Fruit fly (Drosophila melanogaster) whole organism, embryonic: ENCODE results near the gene gb.

Source experiments
- Atf3 ChIP-seq: fragments of 200-800 bp; sonication (Bioruptor generic); optimal IDR thresholded peaks from 3 replicates; lab custom pipeline; 2016; ENCODE audit warnings: missing biosample characterization, missing genetic modification characterization
- CG10147 ChIP-seq: fragments of 200-800 bp; sonication (Bioruptor generic); optimal IDR thresholded peaks from 2 replicates; lab custom pipeline; 2019; ENCODE audit warnings: missing biosample characterization, mild to moderate bottlenecking, missing genetic modification characterization, moderate library complexity
- CG11560 ChIP-seq: fragments of 200-800 bp; sonication (Bioruptor generic); IDR thresholded peaks from 3 replicates; pipeline ENCODE4 v1.3.6; 2022; ENCODE audit warnings: missing biosample characterization, missing genetic modification characterization
- CG11696 ChIP-seq: fragments of 200-800 bp; sonication (Bioruptor generic); IDR thresholded peaks from 2 replicates; pipeline ENCODE4 v1.3.6; 2022; ENCODE audit warnings: missing biosample characterization, missing genetic modification characterization
- CG12769 ChIP-seq: fragments of 200-800 bp; sonication (Bioruptor generic); optimal IDR thresholded peaks from 2 replicates; lab custom pipeline; 2019; ENCODE audit warnings: missing biosample characterization, mild to moderate bottlenecking, missing genetic modification characterization, moderate library complexity
- CG13624 ChIP-seq: fragments of 200-800 bp; sonication (Bioruptor generic); optimal IDR thresholded peaks from 2 replicates; lab custom pipeline; 2016; ENCODE audit warnings: missing biosample characterization, missing genetic modification characterization
- CG14050 ChIP-seq: fragments of 200-800 bp; sonication (Bioruptor generic); IDR thresholded peaks from 3 replicates; pipeline ENCODE4 v1.3.6; 2022; ENCODE audit warnings: missing biosample characterization, missing genetic modification characterization
- CG15011 ChIP-seq: fragments of 200-800 bp; sonication (Bioruptor generic); optimal IDR thresholded peaks from 3 replicates; lab custom pipeline; 2018; ENCODE audit warnings: missing biosample characterization, mild to moderate bottlenecking, missing genetic modification characterization
- CG15696 ChIP-seq: fragments of 200-800 bp; sonication (Bioruptor generic); optimal IDR thresholded peaks from 2 replicates; lab custom pipeline; 2019; ENCODE audit warnings: missing biosample characterization, mild to moderate bottlenecking, missing genetic modification characterization, moderate library complexity
- CG17361 ChIP-seq: fragments of 200-800 bp; sonication (Bioruptor generic); IDR thresholded peaks from 3 replicates; pipeline ENCODE4 v1.3.6; 2022; ENCODE audit warnings: missing biosample characterization, missing genetic modification characterization
- CG17912 ChIP-seq: fragments of 200-800 bp; sonication (Bioruptor generic); optimal IDR thresholded peaks from 2 replicates; lab custom pipeline; 2018; ENCODE audit warnings: missing biosample characterization, mild to moderate bottlenecking, missing genetic modification characterization
- CG18262 ChIP-seq: fragments of 200-800 bp; optimal IDR thresholded peaks from 3 replicates; lab custom pipeline; 2019; ENCODE audit warnings: missing biosample characterization, mild to moderate bottlenecking, missing genetic modification characterization, moderate library complexity
- CG30020 ChIP-seq: fragments of 200-800 bp; optimal IDR thresholded peaks from 2 replicates; lab custom pipeline; 2019; ENCODE audit warnings: missing biosample characterization, mild to moderate bottlenecking, missing genetic modification characterization, moderate library complexity
- CG6683 ChIP-seq: fragments of 200-800 bp; sonication (Bioruptor generic); optimal IDR thresholded peaks from 2 replicates; lab custom pipeline; 2017; ENCODE audit warnings: missing biosample characterization, mild to moderate bottlenecking, missing genetic modification characterization, missing genetic modification reagents
- CG7987 ChIP-seq: fragments of 200-800 bp; sonication (Bioruptor generic); optimal IDR thresholded peaks from 2 replicates; lab custom pipeline; 2018; ENCODE audit warnings: missing biosample characterization, mild to moderate bottlenecking, missing genetic modification characterization, moderate library complexity
- CG9609 ChIP-seq: fragments of 200-800 bp; sonication (Bioruptor generic); optimal IDR thresholded peaks from 3 replicates; lab custom pipeline; 2016; ENCODE audit warnings: missing biosample characterization, missing genetic modification characterization
- CG9817 ChIP-seq: fragments of 200-800 bp; sonication (Bioruptor generic); optimal IDR thresholded peaks from 2 replicates; lab custom pipeline; 2018; ENCODE audit warnings: missing biosample characterization, mild to moderate bottlenecking, missing genetic modification characterization, moderate library complexity
- Chrac-16 ChIP-seq: fragments of 200-800 bp; sonication (Bioruptor generic); optimal IDR thresholded peaks from 3 replicates; lab custom pipeline; 2016; ENCODE audit warnings: missing biosample characterization, missing genetic modification characterization
- Gug ChIP-seq: fragments of 200-800 bp; sonication (Bioruptor generic); IDR thresholded peaks from 4 replicates; pipeline ENCODE4 v1.3.6; 2022; ENCODE audit warnings: missing biosample characterization, missing genetic modification characterization
- HLH3B ChIP-seq: fragments of 200-800 bp; sonication (Bioruptor generic); IDR thresholded peaks from 2 replicates; pipeline ENCODE4 v1.3.6; 2022; ENCODE audit warnings: missing biosample characterization, missing genetic modification characterization
- Hand ChIP-seq: fragments of 200-800 bp; sonication (Bioruptor generic); optimal IDR thresholded peaks from 2 replicates; lab custom pipeline; 2017; ENCODE audit warnings: mild to moderate bottlenecking, missing biosample characterization, missing genetic modification reagents, missing genetic modification characterization
- Hr39 ChIP-seq: fragments of >200 bp; optimal IDR thresholded peaks from 2 replicates; lab custom pipeline; 2017
- Nf-YC ChIP-seq: fragments of 200-800 bp; optimal IDR thresholded peaks from 3 replicates; lab custom pipeline; 2019; ENCODE audit warnings: missing biosample characterization, mild to moderate bottlenecking, missing genetic modification characterization, moderate library complexity
- Pdp1 ChIP-seq, 2 experiments: fragments of 200-800 bp; sonication (Bioruptor generic); optimal IDR thresholded peaks; 3 replicates each; lab custom pipeline; 2016; ENCODE audit warnings: missing biosample characterization in 2 of 2, missing genetic modification characterization in 2 of 2, mild to moderate bottlenecking in 1 of 2, moderate library complexity in 1 of 2
- Sry-β ChIP-seq: fragments of 200-800 bp; sonication (Bioruptor generic); optimal IDR thresholded peaks from 2 replicates; lab custom pipeline; 2018; ENCODE audit warnings: missing biosample characterization, mild to moderate bottlenecking, missing genetic modification characterization, moderate library complexity
- abd-A ChIP-seq: fragments of 200-800 bp; sonication (Bioruptor generic); optimal IDR thresholded peaks from 3 replicates; lab custom pipeline; 2019; ENCODE audit warnings: missing biosample characterization, mild to moderate bottlenecking, missing genetic modification characterization, moderate library complexity
- aop ChIP-seq: fragments of 200-800 bp; sonication (Bioruptor generic); IDR thresholded peaks from 2 replicates; pipeline ENCODE4 v1.3.6; 2022; ENCODE audit warnings: missing biosample characterization, missing genetic modification characterization
- ap ChIP-seq: fragments of 200-800 bp; sonication (Bioruptor generic); IDR thresholded peaks from 2 replicates; pipeline ENCODE4 v1.3.6; 2022; ENCODE audit warnings: missing biosample characterization, missing genetic modification characterization
- az2 ChIP-seq: fragments of 200-800 bp; sonication (Bioruptor generic); optimal IDR thresholded peaks from 3 replicates; lab custom pipeline; 2016; ENCODE audit warnings: missing biosample characterization, missing genetic modification characterization
- cato ChIP-seq: fragments of 200-800 bp; sonication (Bioruptor generic); optimal IDR thresholded peaks from 2 replicates; lab custom pipeline; 2016; ENCODE audit warnings: missing biosample characterization, missing genetic modification characterization, borderline replicate concordance
- cg ChIP-seq: fragments of 200-800 bp; sonication (Bioruptor generic); optimal IDR thresholded peaks from 3 replicates; lab custom pipeline; 2019; ENCODE audit warnings: missing biosample characterization, mild to moderate bottlenecking, missing genetic modification characterization, moderate library complexity
- dati ChIP-seq: fragments of 200-800 bp; sonication (Bioruptor generic); IDR thresholded peaks from 2 replicates; pipeline ENCODE4 v1.3.6; 2022; ENCODE audit warnings: missing biosample characterization, missing genetic modification characterization
- disco-r ChIP-seq: fragments of 200-800 bp; sonication (Bioruptor generic); optimal IDR thresholded peaks from 2 replicates; lab custom pipeline; 2016; ENCODE audit warnings: missing biosample characterization, missing genetic modification characterization
- fd102C ChIP-seq: fragments of 200-800 bp; sonication (Bioruptor generic); optimal IDR thresholded peaks from 2 replicates; lab custom pipeline; 2018; ENCODE audit warnings: missing biosample characterization, mild to moderate bottlenecking, missing genetic modification characterization, moderate library complexity
- fru ChIP-seq: fragments of >200 bp; optimal IDR thresholded peaks from 2 replicates; lab custom pipeline; 2017
- her ChIP-seq: fragments of 200-800 bp; sonication (Bioruptor generic); optimal IDR thresholded peaks from 2 replicates; lab custom pipeline; 2016; ENCODE audit warnings: missing biosample characterization, missing genetic modification characterization
- lola ChIP-seq, 3 experiments: fragments of >200 bp in 2 of 3; fragments of 200-800 bp in 1 of 3; sonication (Bioruptor generic) in 1 of 3; optimal IDR thresholded peaks; 2 replicates each; lab custom pipeline; 2017 to 2019; ENCODE audit warnings: missing biosample characterization in 3 of 3, missing genetic modification characterization in 3 of 3, mild to moderate bottlenecking in 1 of 3, moderate library complexity in 1 of 3
- nmo ChIP-seq: fragments of 200-800 bp; sonication (Bioruptor generic); optimal IDR thresholded peaks from 2 replicates; lab custom pipeline; 2018; ENCODE audit warnings: missing biosample characterization, mild to moderate bottlenecking, missing genetic modification characterization, moderate library complexity
- oc ChIP-seq: fragments of 200-800 bp; sonication (Bioruptor generic); optimal IDR thresholded peaks from 2 replicates; lab custom pipeline; 2018; ENCODE audit warnings: missing biosample characterization, mild to moderate bottlenecking, missing genetic modification characterization, moderate library complexity
- org-1 ChIP-seq: fragments of 200-800 bp; sonication (Bioruptor generic); optimal IDR thresholded peaks from 2 replicates; lab custom pipeline; 2017; ENCODE audit warnings: missing biosample characterization, missing genetic modification characterization
- pb ChIP-seq: fragments of 200-800 bp; sonication (Bioruptor generic); optimal IDR thresholded peaks from 3 replicates; lab custom pipeline; 2016; ENCODE audit warnings: missing biosample characterization, missing genetic modification characterization
- pnt ChIP-seq: fragments of 200-800 bp; sonication (Bioruptor generic); optimal IDR thresholded peaks from 3 replicates; lab custom pipeline; 2016; ENCODE audit warnings: missing biosample characterization, missing genetic modification characterization
- salm ChIP-seq: fragments of 200-800 bp; sonication (Bioruptor generic); optimal IDR thresholded peaks from 2 replicates; lab custom pipeline; 2018; ENCODE audit warnings: missing biosample characterization, mild to moderate bottlenecking, missing genetic modification characterization
- sc ChIP-seq, 3 experiments: fragments of >200 bp in 2 of 3; fragments of 200-800 bp in 1 of 3; sonication (Bioruptor generic) in 1 of 3; optimal IDR thresholded peaks; 2 replicates in 2 of 3; 3 replicates in 1 of 3; lab custom pipeline; 2017; ENCODE audit warnings: mild to moderate bottlenecking in 1 of 3, missing biosample characterization in 1 of 3, missing genetic modification characterization in 1 of 3, missing genetic modification reagents in 1 of 3
- so ChIP-seq: fragments of 200-800 bp; sonication (Bioruptor generic); IDR thresholded peaks from 3 replicates; pipeline ENCODE4 v1.3.6; 2022; ENCODE audit warnings: missing biosample characterization, missing genetic modification characterization
- stwl ChIP-seq: fragments of 200-800 bp; sonication (Bioruptor generic); optimal IDR thresholded peaks from 3 replicates; lab custom pipeline; 2018; ENCODE audit warnings: missing biosample characterization, mild to moderate bottlenecking, missing genetic modification characterization, moderate library complexity
- toy ChIP-seq: fragments of 200-800 bp; sonication (Bioruptor generic); IDR thresholded peaks from 2 replicates; pipeline ENCODE4 v1.3.6; 2022; ENCODE audit warnings: missing biosample characterization, missing genetic modification characterization
- tup ChIP-seq: fragments of 200-800 bp; sonication (Bioruptor generic); optimal IDR thresholded peaks from 2 replicates; lab custom pipeline; 2016; ENCODE audit warnings: missing biosample characterization, mild to moderate bottlenecking, missing genetic modification characterization, moderate library complexity
- twi ChIP-seq: fragments of 200-800 bp; optimal IDR thresholded peaks from 2 replicates; lab custom pipeline; 2019; ENCODE audit warnings: missing biosample characterization, mild to moderate bottlenecking, missing genetic modification characterization, moderate library complexity
- unpg ChIP-seq: fragments of 200-800 bp; sonication (Bioruptor generic); optimal IDR thresholded peaks from 3 replicates; lab custom pipeline; 2018; ENCODE audit warnings: missing biosample characterization, mild to moderate bottlenecking, missing genetic modification characterization, moderate library complexity
- vvl ChIP-seq: fragments of 200-800 bp; sonication (Bioruptor generic); IDR thresholded peaks from 2 replicates; pipeline ENCODE4 v1.3.6; 2022; ENCODE audit warnings: missing biosample characterization, missing genetic modification characterization
- z ChIP-seq: fragments of 200-800 bp; sonication (Bioruptor generic); IDR thresholded peaks from 3 replicates; pipeline ENCODE4 v1.3.6; 2022; ENCODE audit warnings: missing biosample characterization, missing genetic modification characterization
- zen ChIP-seq: fragments of 200-800 bp; sonication (Bioruptor generic); optimal IDR thresholded peaks from 3 replicates; lab custom pipeline; 2018; ENCODE audit warnings: missing biosample characterization, mild to moderate bottlenecking, missing genetic modification characterization, moderate library complexity

The gb gene

DNA sequence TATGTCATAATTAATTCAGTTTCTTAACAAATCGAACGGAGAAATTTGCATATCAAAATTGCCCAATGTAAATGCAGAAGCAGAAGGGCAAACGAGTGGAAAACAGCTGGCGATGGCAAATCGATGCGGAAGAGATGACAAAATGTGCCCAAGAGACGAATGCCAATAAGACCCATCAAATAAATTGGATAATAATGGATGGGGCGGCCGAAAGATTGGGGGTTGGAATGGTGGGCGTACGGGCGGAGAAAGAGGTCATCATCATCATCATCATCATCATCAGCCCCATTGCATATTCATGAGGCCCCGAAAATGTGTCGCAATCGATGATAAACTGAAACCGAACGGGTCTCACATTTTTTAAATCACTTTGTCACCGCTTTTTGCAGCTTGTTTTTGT is 21.9 kb upstream of the gb start (continued):
- TF ChIP-seq CG14050 (GFP tag; lab: Robert Waterston, UW) (no peak), disco-r (GFP tag; lab: Kevin White, UChicago) (no peak), unpg (no peak), CG15011 (GFP tag; lab: Kevin White, UChicago) (no peak), oc (tag; lab: Kevin White, UChicago) (no peak), CG15696 (tag; lab: Kevin White, UChicago) (no peak), lola (GFP tag; optimal IDR thresholded peaks at IDR 0.05; lab: Kevin White, UChicago) (no peak), vvl (GFP tag; lab: Robert Waterston, UW) (peak; percentile 93), zen (tag; lab: Kevin White, UChicago) (no peak), cato (GFP tag; lab: Kevin White, UChicago) (no peak), salm (tag; lab: Kevin White, UChicago) (no peak), dati (GFP tag; lab: Robert Waterston, UW) (no peak), CG30020 (tag; lab: Kevin White, UChicago) (no peak), Pdp1 (GFP tag; optimal IDR thresholded peaks at IDR 0.05; lab: Kevin White, UChicago) (peak in 1 of 2 experiments; percentile 20), CG11560 (tag; lab: Robert Waterston, UW) (no peak), CG9609 (GFP tag; lab: Kevin White, UChicago) (no peak), CG17361 (GFP tag; lab: Robert Waterston, UW) (no peak), her (no peak), CG12769 (tag; lab: Kevin White, UChicago) (peak; percentile 48), Chrac-16 (GFP tag; lab: Kevin White, UChicago) (no peak), HLH3B (no peak), CG18262 (tag; lab: Kevin White, UChicago) (no peak), nmo (no peak), CG17912 (GFP tag; lab: Kevin White, UChicago) (no peak), stwl (tag; lab: Kevin White, UChicago) (no peak), az2 (GFP tag; lab: Kevin White, UChicago) (no peak), CG10147 (GFP tag; lab: Kevin White, UChicago) (no peak), aop (no peak), Atf3 (GFP tag; lab: Kevin White, UChicago) (no peak), so (GFP tag; lab: Robert Waterston, UW) (no peak), fd102C (GFP tag; lab: Kevin White, UChicago) (no peak), CG9817 (no peak), z (no peak), CG13624 (GFP tag; lab: Kevin White, UChicago) (no peak), CG6683 (no peak), Gug (GFP tag; lab: Robert Waterston, UW) (no peak), abd-A (peak; percentile 88), CG11696 (GFP tag; lab: Robert Waterston, UW) (no peak), Sry-β (GFP tag; lab: Kevin White, UChicago) (no peak), Hr39 (lab: Kevin White, UChicago) (no peak)

DNA sequence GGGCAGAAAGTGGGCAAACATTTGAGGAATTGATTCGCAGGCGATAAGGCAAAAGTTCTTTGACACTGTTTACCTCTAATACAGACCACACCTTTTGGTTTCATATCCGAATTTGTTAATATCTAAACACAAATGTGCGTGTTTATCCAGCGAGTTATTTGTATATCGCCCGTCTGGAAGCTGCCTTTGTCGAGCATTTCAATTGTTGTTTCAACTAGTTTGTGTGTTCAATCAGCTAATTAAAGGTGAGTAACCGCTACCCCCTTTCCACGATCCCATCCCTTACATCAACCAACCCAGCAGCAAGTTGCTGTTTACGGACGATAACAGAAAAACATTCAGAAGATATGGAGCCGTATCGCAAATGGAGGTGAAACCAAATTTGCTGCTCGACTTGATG is 19.3 kb upstream of the gb start:
- TF ChIP-seq Chrac-16 (GFP tag; lab: Kevin White, UChicago) (no peak), toy (peak; percentile 56; the same call in 1 of the 2 replicates), tup (GFP tag; lab: Kevin White, UChicago) (peak; percentile 4), Nf-YC (tag; lab: Kevin White, UChicago) (no peak), pnt (no peak), fru (lab: Kevin White, UChicago) (no peak), twi (tag; lab: Kevin White, UChicago) (no peak), CG7987 (GFP tag; lab: Kevin White, UChicago) (peak; percentile 75), org-1 (peak; percentile 60), ap (GFP tag; lab: Robert Waterston, UW) (no peak), cg (GFP tag; lab: Kevin White, UChicago) (no peak), Hand (peak; percentile 21), sc (optimal IDR thresholded peaks at IDR 0.05; lab: Kevin White, UChicago) (no peak), sc (GFP tag; optimal IDR thresholded peaks at IDR 0.05; lab: Kevin White, UChicago) (no peak), pb (GFP tag; lab: Kevin White, UChicago) (no peak), CG30020 (tag; lab: Kevin White, UChicago) (no peak)
